Fruit fly (Drosophila melanogaster): ENCODE results near the gene opm.

Gene opm

dm6 chrX:15063404-15064062 is 2.7 kb downstream of the opm start, which contains the start of the genes hiw and ND-B18 (continued):
- TF ChIP-seq CG18476 (GFP tag; optimal IDR thresholded peaks at IDR 0.05) = no peak
- TF ChIP-seq sna (GFP tag; IDR thresholded peaks at IDR 0.05; ENCODE audit: partially characterized antibody) = 0 out of 2 replicates have a peak, but pooled peaks have one; percentile 22
- no peak for TF ChIP-seq ATbp (GFP tag; optimal IDR thresholded peaks at IDR 0.05)
- peak; percentile 21 for TF ChIP-seq CG2120 (GFP tag; optimal IDR thresholded peaks at IDR 0.05)
- TF ChIP-seq Hsf (GFP tag; optimal IDR thresholded peaks at IDR 0.05) = no peak
- TF ChIP-seq ato (GFP tag; IDR thresholded peaks at IDR 0.05; ENCODE audit: partially characterized antibody) = 0 out of 2 replicates have a peak, but pooled peaks have one; percentile 15
- TF ChIP-seq hbn (GFP tag; IDR thresholded peaks at IDR 0.05; ENCODE audit: partially characterized antibody) = no peak
- TF ChIP-seq CG30020 (tag; optimal IDR thresholded peaks at IDR 0.05) = no peak
- TF ChIP-seq chm (GFP tag; IDR thresholded peaks at IDR 0.05) = 0 out of 2 replicates have a peak, but pooled peaks have one; percentile 50
- TF ChIP-seq ranshi (GFP tag; IDR thresholded peaks at IDR 0.05) = 0 out of 2 replicates have a peak, but pooled peaks have one; percentile 15
- peak; percentile 49 for TF ChIP-seq CTCF (GFP tag; optimal IDR thresholded peaks at IDR 0.05)
- peak; percentile 45; the same call in 1 of the 3 replicates for TF ChIP-seq Dbx (GFP tag; IDR thresholded peaks at IDR 0.05)
- no peak for TF ChIP-seq Spps (tag; optimal IDR thresholded peaks at IDR 0.05)
- TF ChIP-seq Ets97D (GFP tag; optimal IDR thresholded peaks at IDR 0.05) = peak; percentile 92
- peak; percentile 70 for TF ChIP-seq MESR4 (GFP tag; optimal IDR thresholded peaks at IDR 0.05)
- no peak for TF ChIP-seq psq (GFP tag; optimal IDR thresholded peaks at IDR 0.05)
- TF ChIP-seq knrl (GFP tag; IDR thresholded peaks at IDR 0.05; ENCODE audit: partially characterized antibody) = peak; percentile 20; the same call in 1 of the 3 replicates
- no peak for TF ChIP-seq Doc2 (GFP tag; IDR thresholded peaks at IDR 0.05)
- TF ChIP-seq sc (optimal IDR thresholded peaks at IDR 0.05) = no peak
- no peak for TF ChIP-seq sc (GFP tag; optimal IDR thresholded peaks at IDR 0.05)
- TF ChIP-seq PHDP (tag; optimal IDR thresholded peaks at IDR 0.05) = peak; percentile 8
- TF ChIP-seq Mad (GFP tag; optimal IDR thresholded peaks at IDR 0.05) = peak; percentile 29
- TF ChIP-seq amos (GFP tag; IDR thresholded peaks at IDR 0.05; ENCODE audit: partially characterized antibody) = peak; percentile 38; the same call in 1 of the 2 replicates
- peak; percentile 17 for TF ChIP-seq HHEX (GFP tag; optimal IDR thresholded peaks at IDR 0.05)
- no peak for TF ChIP-seq CG4707 (GFP tag; optimal IDR thresholded peaks at IDR 0.05)
- TF ChIP-seq lilli (GFP tag; optimal IDR thresholded peaks at IDR 0.05) = peak; percentile 37
- TF ChIP-seq br (optimal IDR thresholded peaks at IDR 0.05) = no peak
- peak; percentile 32 for TF ChIP-seq CG33213 (GFP tag; optimal IDR thresholded peaks at IDR 0.05)
- no peak for TF ChIP-seq abd-A (tag; optimal IDR thresholded peaks at IDR 0.05)
- peak; percentile 56 for TF ChIP-seq CG15514 (GFP tag; optimal IDR thresholded peaks at IDR 0.05)
- TF ChIP-seq CG11560 (tag; IDR thresholded peaks at IDR 0.05) = no peak
- no peak for TF ChIP-seq CG13894 (tag; optimal IDR thresholded peaks at IDR 0.05)
- no peak for TF ChIP-seq eve (GFP tag; optimal IDR thresholded peaks at IDR 0.05)
- peak; percentile 52 for TF ChIP-seq da (GFP tag; optimal IDR thresholded peaks at IDR 0.05)
- TF ChIP-seq CG14441 (GFP tag; IDR thresholded peaks at IDR 0.05) = no peak

- no peak for TF ChIP-seq Fer1 (GFP tag; optimal IDR thresholded peaks at IDR 0.05)
- peak; percentile 58 for TF ChIP-seq crol (GFP tag; IDR thresholded peaks at IDR 0.05)
- TF ChIP-seq jing (GFP tag; optimal IDR thresholded peaks at IDR 0.05) = no peak
- TF ChIP-seq MBD-R2 (GFP tag; IDR thresholded peaks at IDR 0.05) = peak; percentile 51
- peak; percentile 14 for TF ChIP-seq Med (GFP tag)
- TF ChIP-seq Lhr (GFP tag; optimal IDR thresholded peaks at IDR 0.05) = no peak
- TF ChIP-seq Dip2 (GFP tag; IDR thresholded peaks at IDR 0.05) = no peak
- TF ChIP-seq YL-1 (GFP tag; optimal IDR thresholded peaks at IDR 0.05) = peak; percentile 9
- TF ChIP-seq CG15696 (tag; optimal IDR thresholded peaks at IDR 0.05) = no peak
- no peak for TF ChIP-seq nau (GFP tag; optimal IDR thresholded peaks at IDR 0.05)
- no peak for TF ChIP-seq CG8290 (GFP tag; optimal IDR thresholded peaks at IDR 0.05)
- TF ChIP-seq CG8290 (tag; optimal IDR thresholded peaks at IDR 0.05) = no peak
- no peak for TF ChIP-seq CG4424 (GFP tag; optimal IDR thresholded peaks at IDR 0.05)
- TF ChIP-seq insv (GFP tag; optimal IDR thresholded peaks at IDR 0.05) = no peak
- TF ChIP-seq repo (GFP tag; optimal IDR thresholded peaks at IDR 0.05) = no peak
- no peak for TF ChIP-seq CG2199 (GFP tag; IDR thresholded peaks at IDR 0.05)
- TF ChIP-seq CG3281 (GFP tag; optimal IDR thresholded peaks at IDR 0.05) = no peak
- no peak for TF ChIP-seq CG14050 (GFP tag; IDR thresholded peaks at IDR 0.05)
Observed at dm6 chrX:15062619-15063018, 3.6 kb downstream of the opm start.
